Fruit fly (Drosophila melanogaster): ENCODE measurements around the gene CG42465.

CG42465 gene

DNA sequence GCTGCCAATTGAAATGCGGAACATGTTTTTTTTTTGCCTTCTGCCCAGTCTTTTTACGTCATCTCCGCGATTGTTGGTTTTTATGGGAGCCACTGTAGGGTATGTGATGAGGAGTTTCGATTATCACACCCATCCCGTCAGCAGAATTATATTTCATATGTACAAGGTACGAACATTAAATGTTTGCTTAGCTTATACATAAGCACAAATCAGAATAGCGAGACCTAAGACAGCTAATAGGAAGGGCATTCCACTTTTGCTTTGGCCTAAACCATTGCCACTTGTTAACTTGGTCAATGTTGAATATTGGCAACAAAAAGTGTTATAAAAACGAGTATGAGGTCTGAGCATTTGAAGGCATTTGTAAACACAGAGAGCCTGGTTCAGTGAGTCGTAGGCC lies 3.3 kb downstream of the CG42465 start, which contains the start of gene CG2816:
Gene CG2816, plus strand, starts transcription at position 400 of the 400 bp plus-strand sequence.
- TF ChIP-seq Dif (GFP tag; optimal IDR thresholded peaks at IDR 0.05; ENCODE audit: partially characterized antibody) = no peak
- peak; percentile 95 for TF ChIP-seq rgr (GFP tag; optimal IDR thresholded peaks at IDR 0.05)
- peak; percentile 25 for TF ChIP-seq jim (GFP tag; optimal IDR thresholded peaks at IDR 0.05)
- no peak for TF ChIP-seq Hr78 (GFP tag; optimal IDR thresholded peaks at IDR 0.05)
- peak; percentile 95 for TF ChIP-seq fru (GFP tag; optimal IDR thresholded peaks at IDR 0.05)
- TF ChIP-seq brk (GFP tag; optimal IDR thresholded peaks at IDR 0.05) = peak; percentile 88
- no peak for TF ChIP-seq sv (GFP tag; optimal IDR thresholded peaks at IDR 0.05)
- no peak for TF ChIP-seq N (GFP tag; optimal IDR thresholded peaks at IDR 0.05)
- peak; percentile 88 for TF ChIP-seq GATAd (GFP tag; optimal IDR thresholded peaks at IDR 0.05)
- TF ChIP-seq OdsH (GFP tag; optimal IDR thresholded peaks at IDR 0.05) = peak; percentile 95
- peak; percentile 58 for TF ChIP-seq sage (GFP tag; optimal IDR thresholded peaks at IDR 0.05)
- TF ChIP-seq Sp1 (GFP tag; optimal IDR thresholded peaks at IDR 0.05) = peak; percentile 92
- peak; percentile 93 for TF ChIP-seq Hnf4 (GFP tag; optimal IDR thresholded peaks at IDR 0.05)
- TF ChIP-seq CrebA (GFP tag; optimal IDR thresholded peaks at IDR 0.05; ENCODE audit: borderline replicate concordance) = no peak
- TF ChIP-seq Vsx2 (GFP tag; optimal IDR thresholded peaks at IDR 0.05; ENCODE audit: partially characterized antibody) = no peak
- TF ChIP-seq CG32264 (GFP tag; optimal IDR thresholded peaks at IDR 0.05) = peak; percentile 84
- peak; percentile 93 for TF ChIP-seq br (GFP tag; optimal IDR thresholded peaks at IDR 0.05)
- TF ChIP-seq psq (GFP tag; optimal IDR thresholded peaks at IDR 0.05) = peak; percentile 85
- peak; percentile 98 for TF ChIP-seq ey (GFP tag; optimal IDR thresholded peaks at IDR 0.05)
- TF ChIP-seq Jra (GFP tag; optimal IDR thresholded peaks at IDR 0.05) = peak; percentile 84
- peak; percentile 90 for TF ChIP-seq CG9705 (GFP tag; optimal IDR thresholded peaks at IDR 0.05)
- TF ChIP-seq lola (GFP tag; optimal IDR thresholded peaks at IDR 0.05) = no peak
- peak; percentile 84 for TF ChIP-seq dmrt93B (GFP tag; optimal IDR thresholded peaks at IDR 0.05)
- TF ChIP-seq tai (GFP tag; optimal IDR thresholded peaks at IDR 0.05) = peak; percentile 90
- peak; percentile 81 for TF ChIP-seq woc (GFP tag; optimal IDR thresholded peaks at IDR 0.05)
- TF ChIP-seq Dfd (GFP tag; optimal IDR thresholded peaks at IDR 0.05) = no peak
- TF ChIP-seq h (GFP tag; optimal IDR thresholded peaks at IDR 0.05) = peak; percentile 97
- TF ChIP-seq dl (GFP tag; optimal IDR thresholded peaks at IDR 0.05; ENCODE audit: insufficient read depth in 1 of 2, partially characterized antibody in 2 of 2) = no peak
- no peak for TF ChIP-seq Hr83 (GFP tag; optimal IDR thresholded peaks at IDR 0.05; ENCODE audit: poor library complexity, severe bottlenecking)
- peak; percentile 96 for TF ChIP-seq HLH106 (tag; optimal IDR thresholded peaks at IDR 0.05)
- TF ChIP-seq usp (GFP tag; optimal IDR thresholded peaks at IDR 0.05) = no peak
- no peak for TF ChIP-seq Abd-B (GFP tag; optimal IDR thresholded peaks at IDR 0.05)
- peak; percentile 78 to 94 for TF ChIP-seq foxo (GFP tag; optimal IDR thresholded peaks at IDR 0.05)
- peak; percentile 65 for TF ChIP-seq dsf (GFP tag; optimal IDR thresholded peaks at IDR 0.05; ENCODE audit: borderline replicate concordance)
- TF ChIP-seq Myc (optimal IDR thresholded peaks at IDR 0.05) = peak; percentile 30
- no peak for TF ChIP-seq pan (optimal IDR thresholded peaks at IDR 0.05)
- TF ChIP-seq Rel (GFP tag; optimal IDR thresholded peaks at IDR 0.05) = peak; percentile 39
- peak; percentile 74 for TF ChIP-seq Rel (tag; optimal IDR thresholded peaks at IDR 0.05)
- TF ChIP-seq Mio (GFP tag; optimal IDR thresholded peaks at IDR 0.05) = peak; percentile 85

DNA sequence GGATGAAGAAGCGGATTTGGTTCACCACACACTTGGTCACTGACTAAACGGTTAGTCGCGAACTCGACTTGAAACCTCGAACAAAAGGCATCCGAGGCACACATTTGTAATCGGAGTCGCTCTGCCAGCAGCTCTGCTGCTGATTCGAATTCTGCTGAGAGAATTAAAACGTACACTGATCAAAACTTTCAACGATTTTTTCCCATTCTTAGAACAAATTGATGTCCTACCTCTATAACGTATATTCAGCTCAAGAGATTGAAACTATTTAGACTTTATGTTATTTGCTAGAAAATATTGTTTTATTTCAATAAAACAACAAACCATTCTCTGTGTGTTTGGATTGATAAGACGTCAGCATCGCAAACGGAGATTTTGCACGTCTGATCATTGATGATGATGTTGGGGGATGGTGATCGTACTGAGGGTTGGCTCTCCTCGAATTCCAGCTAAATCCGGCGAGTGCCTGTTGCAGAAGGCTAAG lies 5.5 kb downstream of the CG42465 start, which contains the start of gene CG31778:
Gene CG31778, minus strand, starts transcription at position 51 of the 484 bp plus-strand sequence.
- TF ChIP-seq HLH106 (tag; optimal IDR thresholded peaks at IDR 0.05) (peak; percentile 87), tai (GFP tag; optimal IDR thresholded peaks at IDR 0.05) (peak; percentile 44), ey (GFP tag; optimal IDR thresholded peaks at IDR 0.05) (peak; percentile 91), Mio (GFP tag; optimal IDR thresholded peaks at IDR 0.05) (peak; percentile 29), Sp1 (GFP tag; optimal IDR thresholded peaks at IDR 0.05) (peak; percentile 85), br (GFP tag; optimal IDR thresholded peaks at IDR 0.05) (peak; percentile 92), CG32264 (GFP tag; optimal IDR thresholded peaks at IDR 0.05) (peak; percentile 66), sv (GFP tag; optimal IDR thresholded peaks at IDR 0.05) (no peak), CrebA (GFP tag; optimal IDR thresholded peaks at IDR 0.05; ENCODE audit: borderline replicate concordance) (no peak), h (GFP tag; optimal IDR thresholded peaks at IDR 0.05) (peak; percentile 92), GATAd (GFP tag; optimal IDR thresholded peaks at IDR 0.05) (peak; percentile 42), Dfd (GFP tag; optimal IDR thresholded peaks at IDR 0.05) (no peak), foxo (GFP tag; optimal IDR thresholded peaks at IDR 0.05) (peak; percentile 72 to 81), OdsH (GFP tag; optimal IDR thresholded peaks at IDR 0.05) (peak; percentile 90), Hnf4 (GFP tag; optimal IDR thresholded peaks at IDR 0.05) (peak; percentile 84), Hr83 (GFP tag; optimal IDR thresholded peaks at IDR 0.05; ENCODE audit: poor library complexity, severe bottlenecking) (no peak), Jra (GFP tag; optimal IDR thresholded peaks at IDR 0.05) (peak; percentile 90), woc (GFP tag; optimal IDR thresholded peaks at IDR 0.05) (peak; percentile 61), sage (GFP tag; optimal IDR thresholded peaks at IDR 0.05) (peak; percentile 52), dsf (GFP tag; optimal IDR thresholded peaks at IDR 0.05; ENCODE audit: borderline replicate concordance) (peak; percentile 4), dmrt93B (GFP tag; optimal IDR thresholded peaks at IDR 0.05) (peak; percentile 62), usp (GFP tag; optimal IDR thresholded peaks at IDR 0.05) (no peak), Hr78 (GFP tag; optimal IDR thresholded peaks at IDR 0.05) (no peak), psq (GFP tag; optimal IDR thresholded peaks at IDR 0.05) (peak; percentile 81), CG9705 (GFP tag; optimal IDR thresholded peaks at IDR 0.05) (peak; percentile 16), Dif (GFP tag; optimal IDR thresholded peaks at IDR 0.05; ENCODE audit: partially characterized antibody) (no peak), Myc (optimal IDR thresholded peaks at IDR 0.05) (no peak), N (GFP tag; optimal IDR thresholded peaks at IDR 0.05) (no peak), jim (GFP tag; optimal IDR thresholded peaks at IDR 0.05) (no peak), pan (optimal IDR thresholded peaks at IDR 0.05) (no peak), dl (GFP tag; optimal IDR thresholded peaks at IDR 0.05; ENCODE audit: insufficient read depth in 1 of 2, partially characterized antibody in 2 of 2) (no peak), Vsx2 (GFP tag; optimal IDR thresholded peaks at IDR 0.05; ENCODE audit: partially characterized antibody) (no peak), brk (GFP tag; optimal IDR thresholded peaks at IDR 0.05) (peak; percentile 81), Abd-B (GFP tag; optimal IDR thresholded peaks at IDR 0.05) (no peak), Rel (GFP tag; optimal IDR thresholded peaks at IDR 0.05) (no peak), Rel (tag; optimal IDR thresholded peaks at IDR 0.05) (peak; percentile 31), fru (GFP tag; optimal IDR thresholded peaks at IDR 0.05) (peak; percentile 89), rgr (GFP tag; optimal IDR thresholded peaks at IDR 0.05) (peak; percentile 90), lola (GFP tag; optimal IDR thresholded peaks at IDR 0.05) (no peak)
